Worm (Caenorhabditis elegans): ENCODE data around the gene cutl-22.

cutl-22 gene

DNA sequence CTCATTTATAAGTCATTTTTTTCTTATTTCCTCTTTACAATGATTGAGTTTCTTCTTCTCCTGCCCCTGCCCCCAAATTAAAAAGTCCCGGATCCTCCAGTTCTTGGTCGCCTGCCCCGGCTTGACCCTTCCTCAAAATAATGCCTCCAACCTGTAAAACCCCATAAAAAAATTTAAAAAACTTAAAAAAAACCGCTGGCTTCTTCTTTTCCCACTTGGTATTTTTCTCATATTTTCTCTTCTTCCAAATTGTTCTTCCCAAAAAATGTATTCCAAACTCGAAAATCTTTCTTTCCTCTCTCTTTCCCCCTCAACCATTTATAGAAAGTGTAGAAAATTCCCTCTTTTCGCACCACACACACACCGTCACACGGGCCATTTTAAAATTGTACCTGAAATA, 15.9 kb downstream of the cutl-22 start (continued):
- TF ChIP-seq mcd-1 (GFP tag; IDR thresholded peaks at IDR 0.05), result 0 out of 2 replicates have a peak, but pooled peaks have one; percentile 15

DNA sequence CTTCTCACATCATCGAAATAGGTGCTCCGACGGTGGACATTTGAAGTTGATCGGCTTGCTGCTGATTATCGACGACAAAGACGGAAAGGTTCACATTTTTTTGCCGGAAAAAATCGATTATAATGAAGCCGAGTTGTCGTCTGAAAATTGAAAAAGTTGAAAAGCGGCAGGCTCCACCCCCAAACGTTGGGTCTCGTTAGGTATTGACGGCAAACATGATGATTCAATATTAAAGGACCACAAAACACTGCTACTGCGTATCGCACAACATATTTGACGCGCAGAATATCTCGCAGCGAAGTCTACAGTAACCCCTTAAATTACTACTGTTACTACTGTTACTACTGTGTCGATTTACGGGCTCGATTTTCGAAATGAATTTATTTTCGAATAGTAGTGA, 16.7 kb downstream of the cutl-22 start:
- TF ChIP-seq F52B5.7 (tag; optimal IDR thresholded peaks at IDR 0.05) (peak; percentile 87), B0336.3 (GFP tag; IDR thresholded peaks at IDR 0.05) (peak; percentile 58), repo-1 (tag; optimal IDR thresholded peaks at IDR 0.05) (peak; percentile 67), lag-1 (GFP tag; IDR thresholded peaks at IDR 0.05) (no peak), F55B11.4 (tag; optimal IDR thresholded peaks at IDR 0.05; ENCODE audit: borderline replicate concordance, insufficient read depth) (no peak), nhr-120 (GFP tag; IDR thresholded peaks at IDR 0.05) (peak; percentile 88; the same call in 1 of the 2 replicates), lin-35 (GFP tag; optimal IDR thresholded peaks at IDR 0.05) (no peak), rpc-1 (optimal IDR thresholded peaks at IDR 0.05) (no peak), rpc-1 (tag; optimal IDR thresholded peaks at IDR 0.05) (no peak), hmg-1.2 (GFP tag; IDR thresholded peaks at IDR 0.05) (peak; percentile 30; the same call in 1 of the 2 replicates), F10E7.11 (tag; optimal IDR thresholded peaks at IDR 0.05) (peak; percentile 69), K12H6.12 (tag; optimal IDR thresholded peaks at IDR 0.05) (no peak), Y67H2A.10 (GFP tag; conservative IDR thresholded peaks at IDR 0.05) (0 out of 2 replicates have a peak, but pooled peaks have one; percentile 59), fkh-3 (tag; optimal IDR thresholded peaks at IDR 0.05) (no peak), let-607 (tag; optimal IDR thresholded peaks at IDR 0.05) (no peak), ekl-4 (GFP tag; IDR thresholded peaks at IDR 0.05) (no peak; the same call in 1 of the 2 replicates), ztf-28 (GFP tag; IDR thresholded peaks at IDR 0.05) (0 out of 2 replicates have a peak, but pooled peaks have one; percentile 36), tbp1 (GFP tag; optimal IDR thresholded peaks at IDR 0.05) (no peak), egl-18 (GFP tag; IDR thresholded peaks at IDR 0.05) (peak; percentile 63; the same call in 1 of the 2 replicates), F57A8.1 (GFP tag; optimal IDR thresholded peaks at IDR 0.05) (no peak), ceh-79 (tag; optimal IDR thresholded peaks at IDR 0.05) (peak; percentile 20), dox-1 (GFP tag; IDR thresholded peaks at IDR 0.05) (no peak), lin-40 (tag; optimal IDR thresholded peaks at IDR 0.05) (peak; percentile 15), madf-10 (tag; optimal IDR thresholded peaks at IDR 0.05) (no peak), gei-17 (GFP tag; optimal IDR thresholded peaks at IDR 0.05) (peak; percentile 41), somi-1 (GFP tag; optimal IDR thresholded peaks at IDR 0.05) (no peak), ama-1 (optimal IDR thresholded peaks at IDR 0.05) (peak; percentile 55), ama-1 (GFP tag; optimal IDR thresholded peaks at IDR 0.05) (no peak), ceh-91 (GFP tag; IDR thresholded peaks at IDR 0.05) (peak; percentile 57; the same call in 1 of the 2 replicates), egrh-3 (GFP tag; IDR thresholded peaks at IDR 0.05) (no peak), rec-8 (tag; optimal IDR thresholded peaks at IDR 0.05) (no peak), D2030.7 (GFP tag; IDR thresholded peaks at IDR 0.05) (peak; percentile 37; the same call in 1 of the 2 replicates), Y53G8AR.9 (GFP tag; conservative IDR thresholded peaks at IDR 0.05) (peak; percentile 67; the same call in 1 of the 2 replicates), ztf-26 (tag; optimal IDR thresholded peaks at IDR 0.05) (peak; percentile 49), attf-3 (GFP tag; conservative IDR thresholded peaks at IDR 0.05) (0 out of 2 replicates have a peak, but pooled peaks have one; percentile 17), nhr-90 (tag; optimal IDR thresholded peaks at IDR 0.05) (no peak), Y53F4B.3 (GFP tag; IDR thresholded peaks at IDR 0.05) (0 out of 2 replicates have a peak, but pooled peaks have one; percentile 8), chd-7 (tag; optimal IDR thresholded peaks at IDR 0.05) (peak; percentile 73), mel-28 (tag; optimal IDR thresholded peaks at IDR 0.05; ENCODE audit: borderline replicate concordance) (peak; percentile 56), Y56A3A.18 (GFP tag; IDR thresholded peaks at IDR 0.05) (no peak), sptf-2 (GFP tag; optimal IDR thresholded peaks at IDR 0.05) (no peak), unc-62 (GFP tag; optimal IDR thresholded peaks at IDR 0.05) (no peak), F33H1.4 (GFP tag; IDR thresholded peaks at IDR 0.05) (no peak), ceh-40 (GFP tag; IDR thresholded peaks at IDR 0.05) (0 out of 2 replicates have a peak, but pooled peaks have one; percentile 39), nhr-27 (tag; optimal IDR thresholded peaks at IDR 0.05) (peak; percentile 45), snpc-3.4 (tag; optimal IDR thresholded peaks at IDR 0.05) (no peak)

All from whole organism, young adult.